Fruit fly (Drosophila melanogaster) whole organism, embryonic: ENCODE data around the gene Sfp93F.

ENCODE experiments used
- Aef1 ChIP-seq: fragments of 200-800 bp; sonication (Bioruptor generic); IDR thresholded peaks from 3 replicates; pipeline ENCODE4 v1.3.6; 2022; ENCODE audit warnings: missing biosample characterization, missing genetic modification characterization
- Antp ChIP-seq: fragments of 200-800 bp; sonication (Bioruptor generic); optimal IDR thresholded peaks from 3 replicates; lab custom pipeline; 2016; ENCODE audit warnings: missing biosample characterization, missing genetic modification characterization
- B-H1 ChIP-seq: fragments of 200-800 bp; sonication (Bioruptor generic); IDR thresholded peaks from 3 replicates; pipeline ENCODE4 v1.3.6; 2022; ENCODE audit warnings: missing biosample characterization, missing genetic modification characterization
- BEAF-32 ChIP-seq: fragments of 200-800 bp; sonication (Bioruptor generic); optimal IDR thresholded peaks from 3 replicates; lab custom pipeline; 2017; ENCODE audit warnings: missing biosample characterization, missing genetic modification characterization, mild to moderate bottlenecking, moderate library complexity, missing genetic modification reagents
- C15 ChIP-seq: fragments of 200-800 bp; sonication (Bioruptor generic); IDR thresholded peaks from 3 replicates; pipeline ENCODE4 v1.3.6; 2022; ENCODE audit warnings: missing biosample characterization, missing genetic modification characterization
- CG10209 ChIP-seq: fragments of 200-800 bp; sonication (Bioruptor generic); optimal IDR thresholded peaks from 3 replicates; lab custom pipeline; 2017; ENCODE audit warnings: missing biosample characterization, mild to moderate bottlenecking, missing genetic modification characterization, missing genetic modification reagents
- CG11504 ChIP-seq: fragments of 200-800 bp; sonication (Bioruptor generic); optimal IDR thresholded peaks from 3 replicates; lab custom pipeline; 2019; ENCODE audit warnings: missing biosample characterization, mild to moderate bottlenecking, missing genetic modification characterization, moderate library complexity
- CG11696 ChIP-seq: fragments of 200-800 bp; sonication (Bioruptor generic); IDR thresholded peaks from 2 replicates; pipeline ENCODE4 v1.3.6; 2022; ENCODE audit warnings: missing biosample characterization, missing genetic modification characterization
- CG12071 ChIP-seq: fragments of 200-800 bp; sonication (Bioruptor generic); optimal IDR thresholded peaks from 3 replicates; lab custom pipeline; 2018; ENCODE audit warnings: missing biosample characterization, mild to moderate bottlenecking, missing genetic modification characterization
- CG12219 ChIP-seq: fragments of 200-800 bp; sonication (Bioruptor generic); optimal IDR thresholded peaks from 3 replicates; lab custom pipeline; 2018; ENCODE audit warnings: missing biosample characterization, mild to moderate bottlenecking, missing genetic modification characterization
- CG12299 ChIP-seq: fragments of 200-800 bp; sonication (Bioruptor generic); optimal IDR thresholded peaks from 2 replicates; lab custom pipeline; 2018; ENCODE audit warnings: missing biosample characterization, mild to moderate bottlenecking, missing genetic modification characterization
- CG15696 ChIP-seq: fragments of 200-800 bp; sonication (Bioruptor generic); optimal IDR thresholded peaks from 2 replicates; lab custom pipeline; 2019; ENCODE audit warnings: missing biosample characterization, mild to moderate bottlenecking, missing genetic modification characterization, moderate library complexity
- CG17385 ChIP-seq: fragments of 200-800 bp; sonication (Bioruptor generic); optimal IDR thresholded peaks from 3 replicates; lab custom pipeline; 2018; ENCODE audit warnings: missing biosample characterization, mild to moderate bottlenecking, missing genetic modification characterization
- CG17568 ChIP-seq: fragments of 200-800 bp; sonication (Bioruptor generic); optimal IDR thresholded peaks from 2 replicates; lab custom pipeline; 2018; ENCODE audit warnings: missing biosample characterization, mild to moderate bottlenecking, missing genetic modification characterization, moderate library complexity
- CG17829 ChIP-seq: fragments of 200-800 bp; optimal IDR thresholded peaks from 2 replicates; lab custom pipeline; 2019; ENCODE audit warnings: missing biosample characterization, mild to moderate bottlenecking, missing genetic modification characterization, moderate library complexity
- CG17912 ChIP-seq: fragments of 200-800 bp; sonication (Bioruptor generic); optimal IDR thresholded peaks from 2 replicates; lab custom pipeline; 2018; ENCODE audit warnings: missing biosample characterization, mild to moderate bottlenecking, missing genetic modification characterization
- CG2120 ChIP-seq: fragments of 200-800 bp; sonication (Bioruptor generic); optimal IDR thresholded peaks from 3 replicates; lab custom pipeline; 2016; ENCODE audit warnings: missing biosample characterization, missing genetic modification characterization
- CG32532 ChIP-seq: fragments of 200-800 bp; sonication (Bioruptor generic); IDR thresholded peaks from 2 replicates; pipeline ENCODE4 v1.3.6; 2022; ENCODE audit warnings: missing biosample characterization, missing genetic modification characterization
- CG32772 ChIP-seq: fragments of 200-800 bp; sonication (Bioruptor generic); IDR thresholded peaks from 2 replicates; pipeline ENCODE4 v1.3.6; 2022; ENCODE audit warnings: missing biosample characterization, missing genetic modification characterization
- CG33213 ChIP-seq: fragments of 200-800 bp; sonication (Bioruptor generic); optimal IDR thresholded peaks from 3 replicates; lab custom pipeline; 2016; ENCODE audit warnings: missing biosample characterization, missing genetic modification characterization
- CG3407 ChIP-seq: fragments of 200-800 bp; sonication (Bioruptor generic); optimal IDR thresholded peaks from 2 replicates; lab custom pipeline; 2018; ENCODE audit warnings: missing biosample characterization, mild to moderate bottlenecking, missing genetic modification characterization
- CG3726 ChIP-seq: fragments of 200-800 bp; sonication (Bioruptor generic); IDR thresholded peaks from 3 replicates; pipeline ENCODE4, ENCODE4 v1.3.6; 2022; ENCODE audit warnings: missing biosample characterization, missing genetic modification characterization
- CG4282 ChIP-seq: fragments of 200-800 bp; sonication (Bioruptor generic); optimal IDR thresholded peaks from 2 replicates; lab custom pipeline; 2016; ENCODE audit warnings: missing biosample characterization, missing genetic modification characterization
- CG4424 ChIP-seq: fragments of 200-800 bp; sonication (Bioruptor generic); optimal IDR thresholded peaks from 3 replicates; lab custom pipeline; 2016; ENCODE audit warnings: missing biosample characterization, missing genetic modification characterization
- CG4820 ChIP-seq: fragments of 200-800 bp; sonication (Bioruptor generic); optimal IDR thresholded peaks from 3 replicates; lab custom pipeline; 2016; ENCODE audit warnings: missing biosample characterization, missing genetic modification characterization
- CG6689 ChIP-seq: fragments of 200-800 bp; sonication (Bioruptor generic); IDR thresholded peaks from 2 replicates; pipeline ENCODE4 v1.3.6; 2022; ENCODE audit warnings: missing biosample characterization, missing genetic modification characterization
- CG8089 ChIP-seq: fragments of 200-800 bp; sonication (Bioruptor generic); optimal IDR thresholded peaks from 3 replicates; lab custom pipeline; 2016; ENCODE audit warnings: missing biosample characterization, missing genetic modification characterization
- CG9817 ChIP-seq: fragments of 200-800 bp; sonication (Bioruptor generic); optimal IDR thresholded peaks from 2 replicates; lab custom pipeline; 2018; ENCODE audit warnings: missing biosample characterization, mild to moderate bottlenecking, missing genetic modification characterization, moderate library complexity
- Elba2 ChIP-seq: fragments of 200-800 bp; sonication (Bioruptor generic); optimal IDR thresholded peaks from 3 replicates; lab custom pipeline; 2016; ENCODE audit warnings: missing biosample characterization, missing genetic modification characterization
- HLH4C ChIP-seq: fragments of 200-800 bp; sonication (Bioruptor generic); IDR thresholded peaks from 3 replicates; pipeline ENCODE4 v1.3.6; 2022; ENCODE audit warnings: missing biosample characterization, missing genetic modification characterization; ENCODE audit not compliant: partially characterized antibody
- Hand ChIP-seq: fragments of 200-800 bp; sonication (Bioruptor generic); optimal IDR thresholded peaks from 2 replicates; lab custom pipeline; 2017; ENCODE audit warnings: mild to moderate bottlenecking, missing biosample characterization, missing genetic modification reagents, missing genetic modification characterization
- Max ChIP-seq: fragments of 200-800 bp; sonication (Bioruptor generic); optimal IDR thresholded peaks from 2 replicates; lab custom pipeline; 2016; ENCODE audit warnings: missing biosample characterization, mild to moderate bottlenecking, missing genetic modification characterization
- Mes4 ChIP-seq: fragments of 200-800 bp; sonication (Bioruptor generic); optimal IDR thresholded peaks from 2 replicates; lab custom pipeline; 2016; ENCODE audit warnings: missing biosample characterization, missing genetic modification characterization
- Nf-YB ChIP-seq: fragments of 200-800 bp; sonication (Bioruptor generic); optimal IDR thresholded peaks from 3 replicates; lab custom pipeline; 2019; ENCODE audit warnings: missing biosample characterization, mild to moderate bottlenecking, missing genetic modification characterization, moderate library complexity
- Rx ChIP-seq: fragments of 200-800 bp; sonication (Bioruptor generic); IDR thresholded peaks from 2 replicates; pipeline ENCODE4 v1.3.6; 2022; ENCODE audit warnings: missing biosample characterization, missing genetic modification characterization
- Ssrp ChIP-seq: fragments of 200-800 bp; sonication (Bioruptor generic); optimal IDR thresholded peaks from 2 replicates; lab custom pipeline; 2018; ENCODE audit warnings: missing biosample characterization, mild to moderate bottlenecking, missing genetic modification characterization, moderate library complexity
- ap ChIP-seq: fragments of 200-800 bp; sonication (Bioruptor generic); IDR thresholded peaks from 2 replicates; pipeline ENCODE4 v1.3.6; 2022; ENCODE audit warnings: missing biosample characterization, missing genetic modification characterization
- bsh ChIP-seq, 2 experiments: fragments of 200-800 bp; sonication (Bioruptor generic); optimal IDR thresholded peaks; 2 replicates each; lab custom pipeline; 2017 to 2018; ENCODE audit warnings: mild to moderate bottlenecking in 2 of 2, missing biosample characterization in 2 of 2, missing genetic modification characterization in 2 of 2, moderate library complexity in 1 of 2
- cas ChIP-seq: fragments of 200-800 bp; sonication (Bioruptor generic); IDR thresholded peaks from 2 replicates; pipeline ENCODE4 v1.3.6; 2022; ENCODE audit warnings: missing biosample characterization, missing genetic modification characterization
- chif ChIP-seq, 2 experiments: fragments of 200-800 bp; sonication (Bioruptor generic); optimal IDR thresholded peaks; 3 replicates each; lab custom pipeline; 2016; ENCODE audit warnings: missing biosample characterization in 2 of 2, missing genetic modification characterization in 2 of 2
- fd96Cb ChIP-seq: fragments of 200-800 bp; sonication (Bioruptor generic); optimal IDR thresholded peaks from 2 replicates; lab custom pipeline; 2018; ENCODE audit warnings: missing biosample characterization, mild to moderate bottlenecking, missing genetic modification characterization, moderate library complexity
- fu2 ChIP-seq: fragments of 200-800 bp; sonication (Bioruptor generic); optimal IDR thresholded peaks from 2 replicates; lab custom pipeline; 2016; ENCODE audit warnings: missing biosample characterization, missing genetic modification characterization
- gsb ChIP-seq: fragments of 200-800 bp; sonication (Bioruptor generic); IDR thresholded peaks from 2 replicates; pipeline ENCODE4 v1.3.6; 2022; ENCODE audit warnings: missing biosample characterization, missing genetic modification characterization
- inv ChIP-seq: fragments of 200-800 bp; sonication (Bioruptor generic); IDR thresholded peaks from 2 replicates; pipeline ENCODE4 v1.3.6; 2022; ENCODE audit warnings: missing biosample characterization, missing genetic modification characterization; ENCODE audit not compliant: partially characterized antibody
- ken ChIP-seq: fragments of 200-800 bp; sonication (Bioruptor generic); IDR thresholded peaks from 3 replicates; pipeline ENCODE4 v1.3.6; 2022; ENCODE audit warnings: missing biosample characterization, missing genetic modification characterization
- pita ChIP-seq: fragments of 200-800 bp; sonication (Bioruptor generic); optimal IDR thresholded peaks from 2 replicates; lab custom pipeline; 2017; ENCODE audit warnings: missing biosample characterization, mild to moderate bottlenecking, missing genetic modification characterization
- repo ChIP-seq: fragments of 200-800 bp; sonication (Bioruptor generic); optimal IDR thresholded peaks from 2 replicates; lab custom pipeline; 2016; ENCODE audit warnings: missing biosample characterization, missing genetic modification characterization
- run ChIP-seq: fragments of 200-800 bp; sonication (Bioruptor generic); optimal IDR thresholded peaks from 3 replicates; lab custom pipeline; 2018; ENCODE audit warnings: missing biosample characterization, mild to moderate bottlenecking, missing genetic modification characterization
- slp2 ChIP-seq: fragments of 200-800 bp; sonication (Bioruptor generic); optimal IDR thresholded peaks from 2 replicates; lab custom pipeline; 2016; ENCODE audit warnings: missing biosample characterization, missing genetic modification characterization
- sna ChIP-seq: fragments of 200-800 bp; sonication (Bioruptor generic); IDR thresholded peaks from 2 replicates; pipeline ENCODE4 v1.3.6; 2022; ENCODE audit warnings: missing biosample characterization, missing genetic modification characterization; ENCODE audit not compliant: partially characterized antibody
- sob ChIP-seq: fragments of 200-800 bp; sonication (Bioruptor generic); IDR thresholded peaks from 2 replicates; pipeline ENCODE4 v1.3.6; 2022; ENCODE audit warnings: missing biosample characterization, missing genetic modification characterization

The Sfp93F gene

dm6 chr3R:21719934-21720431 lies 16.1 kb downstream of the Sfp93F start (continued):
- TF ChIP-seq CG2120 (peak; percentile 71), ap (no peak), chif (GFP tag; optimal IDR thresholded peaks at IDR 0.05; lab: Kevin White, UChicago) (no peak), sna (GFP tag; lab: Robert Waterston, UW) (no peak), ken (no peak), slp2 (GFP tag; lab: Kevin White, UChicago) (no peak), Elba2 (no peak), repo (GFP tag; lab: Kevin White, UChicago) (no peak), CG10209 (GFP tag; lab: Kevin White, UChicago) (peak; percentile 42), CG4424 (GFP tag; lab: Kevin White, UChicago) (peak; percentile 26), CG4282 (GFP tag; lab: Kevin White, UChicago) (no peak), C15 (no peak), CG17829 (tag; lab: Kevin White, UChicago) (no peak), CG12299 (tag; lab: Kevin White, UChicago) (peak; percentile 15), CG11696 (GFP tag; lab: Robert Waterston, UW) (no peak), Nf-YB (GFP tag; lab: Kevin White, UChicago) (peak; percentile 28), sob (GFP tag; lab: Robert Waterston, UW) (peak; percentile 38; the same call in 1 of the 2 replicates), cas (no peak), Ssrp (tag; lab: Kevin White, UChicago) (no peak), Rx (GFP tag; lab: Robert Waterston, UW) (no peak), Aef1 (GFP tag; lab: Robert Waterston, UW) (peak; percentile 49; the same call in 2 of the 3 replicates), CG3726 (no peak), CG12071 (GFP tag; lab: Kevin White, UChicago) (peak; percentile 16), CG8089 (GFP tag; lab: Kevin White, UChicago) (no peak), CG32772 (GFP tag; lab: Robert Waterston, UW) (no peak), run (tag; lab: Kevin White, UChicago) (peak; percentile 34), CG15696 (tag; lab: Kevin White, UChicago) (no peak), CG11504 (tag; lab: Kevin White, UChicago) (peak; percentile 66), CG17385 (GFP tag; lab: Kevin White, UChicago) (peak; percentile 33), CG17568 (GFP tag; lab: Kevin White, UChicago) (no peak), fu2 (peak; percentile 21), Hand (GFP tag; lab: Kevin White, UChicago) (no peak), inv (GFP tag; lab: Robert Waterston, UW) (no peak), Mes4 (GFP tag; lab: Kevin White, UChicago) (no peak), pita (GFP tag; lab: Kevin White, UChicago) (no peak), fd96Cb (tag; lab: Kevin White, UChicago) (peak; percentile 10), CG33213 (no peak), gsb (GFP tag; lab: Robert Waterston, UW) (no peak), CG4820 (GFP tag; lab: Kevin White, UChicago) (no peak), CG3407 (GFP tag; lab: Kevin White, UChicago) (no peak), B-H1 (GFP tag; lab: Robert Waterston, UW) (no peak), CG9817 (tag; lab: Kevin White, UChicago) (peak; percentile 29), BEAF-32 (GFP tag; lab: Kevin White, UChicago) (no peak), CG32532 (GFP tag; lab: Robert Waterston, UW) (peak; percentile 56; the same call in 1 of the 2 replicates), HLH4C (no peak), bsh (GFP tag; optimal IDR thresholded peaks at IDR 0.05; lab: Kevin White, UChicago) (peak; percentile 42 to 69), Max (GFP tag; lab: Kevin White, UChicago) (no peak), CG12219 (GFP tag; lab: Kevin White, UChicago) (no peak), CG6689 (GFP tag; lab: Robert Waterston, UW) (peak; percentile 43), CG17912 (GFP tag; lab: Kevin White, UChicago) (no peak), Antp (GFP tag; lab: Kevin White, UChicago) (no peak)
